Fruit fly (Drosophila melanogaster) whole organism, embryonic: ENCODE results near the gene CG15772.

Source experiments
- Aef1 ChIP-seq: fragments of 200-800 bp; sonication (Bioruptor generic); IDR thresholded peaks from 3 replicates; pipeline ENCODE4 v1.3.6; 2022; ENCODE audit warnings: missing biosample characterization, missing genetic modification characterization
- Antp ChIP-seq: fragments of 200-800 bp; sonication (Bioruptor generic); optimal IDR thresholded peaks from 3 replicates; lab custom pipeline; 2016; ENCODE audit warnings: missing biosample characterization, missing genetic modification characterization
- CG1024 ChIP-seq: fragments of 200-800 bp; sonication (Bioruptor generic); IDR thresholded peaks from 2 replicates; pipeline ENCODE4 v1.3.6; 2022; ENCODE audit warnings: missing biosample characterization, missing genetic modification characterization
- CG10267 ChIP-seq: fragments of 200-800 bp; sonication (Bioruptor generic); optimal IDR thresholded peaks from 2 replicates; lab custom pipeline; 2018; ENCODE audit warnings: missing biosample characterization, mild to moderate bottlenecking, missing genetic modification characterization, moderate library complexity
- CG11093 ChIP-seq: fragments of 200-800 bp; sonication (Bioruptor generic); IDR thresholded peaks from 3 replicates; pipeline ENCODE4 v1.3.6; 2022; ENCODE audit warnings: missing biosample characterization, missing genetic modification characterization
- CG12659 ChIP-seq: fragments of 200-800 bp; sonication (Bioruptor generic); optimal IDR thresholded peaks from 3 replicates; lab custom pipeline; 2017; ENCODE audit warnings: mild to moderate bottlenecking, missing biosample characterization, missing genetic modification reagents, missing genetic modification characterization
- CG13624 ChIP-seq: fragments of 200-800 bp; sonication (Bioruptor generic); optimal IDR thresholded peaks from 2 replicates; lab custom pipeline; 2016; ENCODE audit warnings: missing biosample characterization, missing genetic modification characterization
- CG17359 ChIP-seq: fragments of 200-800 bp; sonication (Bioruptor generic); optimal IDR thresholded peaks from 3 replicates; lab custom pipeline; 2018; ENCODE audit warnings: missing biosample characterization, mild to moderate bottlenecking, missing genetic modification characterization, moderate library complexity
- CG17612 ChIP-seq: fragments of 200-800 bp; sonication (Bioruptor generic); IDR thresholded peaks from 2 replicates; pipeline ENCODE4 v1.3.6; 2022; ENCODE audit warnings: missing biosample characterization, missing genetic modification characterization
- CG2202 ChIP-seq: fragments of 200-800 bp; sonication (Bioruptor generic); optimal IDR thresholded peaks from 2 replicates; lab custom pipeline; 2018; ENCODE audit warnings: missing biosample characterization, mild to moderate bottlenecking, missing genetic modification characterization
- CG31365 ChIP-seq: fragments of 200-800 bp; sonication (Bioruptor generic); optimal IDR thresholded peaks from 2 replicates; lab custom pipeline; 2018; ENCODE audit warnings: missing biosample characterization, mild to moderate bottlenecking, missing genetic modification characterization
- CG32532 ChIP-seq: fragments of 200-800 bp; sonication (Bioruptor generic); IDR thresholded peaks from 2 replicates; pipeline ENCODE4 v1.3.6; 2022; ENCODE audit warnings: missing biosample characterization, missing genetic modification characterization
- CG32767 ChIP-seq: fragments of 200-800 bp; sonication (Bioruptor generic); IDR thresholded peaks from 2 replicates; pipeline ENCODE4 v1.3.6; 2022; ENCODE audit warnings: missing biosample characterization, missing genetic modification characterization
- CG3838 ChIP-seq: fragments of 200-800 bp; sonication (Bioruptor generic); optimal IDR thresholded peaks from 3 replicates; lab custom pipeline; 2016; ENCODE audit warnings: missing biosample characterization, missing genetic modification characterization
- CG3847 ChIP-seq: fragments of 200-800 bp; sonication (Bioruptor generic); IDR thresholded peaks from 2 replicates; pipeline ENCODE4 v1.3.6; 2022; ENCODE audit warnings: missing biosample characterization, missing genetic modification characterization
- CG6175 ChIP-seq: fragments of 200-800 bp; sonication (Bioruptor generic); IDR thresholded peaks from 3 replicates; pipeline ENCODE4 v1.3.6; 2022; ENCODE audit warnings: missing biosample characterization, missing genetic modification characterization
- CG6689 ChIP-seq: fragments of 200-800 bp; sonication (Bioruptor generic); IDR thresholded peaks from 2 replicates; pipeline ENCODE4 v1.3.6; 2022; ENCODE audit warnings: missing biosample characterization, missing genetic modification characterization
- CG8359 ChIP-seq: fragments of 200-800 bp; sonication (Bioruptor generic); optimal IDR thresholded peaks from 2 replicates; lab custom pipeline; 2017; ENCODE audit warnings: missing biosample characterization, mild to moderate bottlenecking, missing genetic modification characterization, borderline replicate concordance
- CG8388 ChIP-seq: fragments of 200-800 bp; sonication (Bioruptor generic); optimal IDR thresholded peaks from 2 replicates; lab custom pipeline; 2019; ENCODE audit warnings: missing biosample characterization, mild to moderate bottlenecking, missing genetic modification characterization, moderate library complexity
- CG8478 ChIP-seq: fragments of >200 bp; optimal IDR thresholded peaks from 2 replicates; lab custom pipeline; 2018
- CG9437 ChIP-seq: fragments of 200-800 bp; sonication (Bioruptor generic); optimal IDR thresholded peaks from 2 replicates; lab custom pipeline; 2018; ENCODE audit warnings: missing biosample characterization, mild to moderate bottlenecking, missing genetic modification characterization
- CTCF ChIP-seq: fragments of 200-800 bp; sonication (Bioruptor generic); optimal IDR thresholded peaks from 2 replicates; lab custom pipeline; 2017; ENCODE audit warnings: missing biosample characterization, mild to moderate bottlenecking, missing genetic modification characterization, moderate library complexity
- Dip2 ChIP-seq: fragments of 200-800 bp; sonication (Bioruptor generic); IDR thresholded peaks from 2 replicates; pipeline ENCODE4 v1.3.6; 2022; ENCODE audit warnings: missing biosample characterization, missing genetic modification characterization
- ERR ChIP-seq: fragments of 200-800 bp; sonication (Bioruptor generic); optimal IDR thresholded peaks from 2 replicates; lab custom pipeline; 2016; ENCODE audit warnings: missing biosample characterization, missing genetic modification characterization
- Gug ChIP-seq: fragments of 200-800 bp; sonication (Bioruptor generic); IDR thresholded peaks from 4 replicates; pipeline ENCODE4 v1.3.6; 2022; ENCODE audit warnings: missing biosample characterization, missing genetic modification characterization
- HLH54F ChIP-seq: fragments of 200-800 bp; sonication (Bioruptor generic); optimal IDR thresholded peaks from 3 replicates; lab custom pipeline; 2016; ENCODE audit warnings: missing biosample characterization, missing genetic modification characterization
- Hr78 ChIP-seq, 2 experiments: fragments of 200-800 bp in 1 of 2; fragments of >200 bp in 1 of 2; sonication (Bioruptor generic) in 1 of 2; optimal IDR thresholded peaks; 2 replicates each; lab custom pipeline; 2017 to 2019; ENCODE audit warnings: missing biosample characterization in 2 of 2, missing genetic modification characterization in 2 of 2, mild to moderate bottlenecking in 1 of 2, moderate library complexity in 1 of 2
- MTF-1 ChIP-seq: fragments of 200-800 bp; sonication (Bioruptor generic); optimal IDR thresholded peaks from 2 replicates; lab custom pipeline; 2018; ENCODE audit warnings: missing biosample characterization, mild to moderate bottlenecking, missing genetic modification characterization, borderline replicate concordance
- Opbp ChIP-seq: fragments of 200-800 bp; sonication (Bioruptor generic); IDR thresholded peaks from 3 replicates; pipeline ENCODE4 v1.3.6; 2022; ENCODE audit warnings: missing biosample characterization, missing genetic modification characterization; ENCODE audit not compliant: partially characterized antibody
- PHDP ChIP-seq: fragments of 200-800 bp; sonication (Bioruptor generic); optimal IDR thresholded peaks from 3 replicates; lab custom pipeline; 2018; ENCODE audit warnings: missing biosample characterization, mild to moderate bottlenecking, missing genetic modification characterization, moderate library complexity
- Tbp ChIP-seq: fragments of >200 bp; optimal IDR thresholded peaks from 2 replicates; lab custom pipeline; 2018; ENCODE audit warnings: missing biosample characterization, missing genetic modification characterization
- bbx ChIP-seq: fragments of 200-800 bp; sonication (Bioruptor generic); IDR thresholded peaks from 2 replicates; pipeline ENCODE4 v1.3.6; 2022; ENCODE audit warnings: missing biosample characterization, missing genetic modification characterization; ENCODE audit not compliant: partially characterized antibody
- bcd ChIP-seq: fragments of 200-800 bp; sonication (Bioruptor generic); optimal IDR thresholded peaks from 2 replicates; lab custom pipeline; 2017; ENCODE audit warnings: missing biosample characterization, mild to moderate bottlenecking, missing genetic modification characterization
- bowl ChIP-seq: fragments of 200-800 bp; sonication (Bioruptor generic); IDR thresholded peaks from 2 replicates; pipeline ENCODE4 v1.3.6; 2022; ENCODE audit warnings: missing biosample characterization, missing genetic modification characterization
- chinmo ChIP-seq: fragments of 200-800 bp; sonication (Bioruptor generic); IDR thresholded peaks from 4 replicates; pipeline ENCODE4 v1.3.6; 2022; ENCODE audit warnings: missing biosample characterization, missing genetic modification characterization; ENCODE audit not compliant: partially characterized antibody
- crol ChIP-seq: fragments of 200-800 bp; sonication (Bioruptor generic); IDR thresholded peaks from 2 replicates; pipeline ENCODE4 v1.3.6; 2022; ENCODE audit warnings: missing biosample characterization, missing genetic modification characterization
- dan ChIP-seq: fragments of 200-800 bp; sonication (Bioruptor generic); IDR thresholded peaks from 2 replicates; pipeline ENCODE4 v1.3.6; 2022; ENCODE audit warnings: missing biosample characterization, missing genetic modification characterization
- gcm ChIP-seq: fragments of 200-800 bp; sonication (Bioruptor generic); optimal IDR thresholded peaks from 2 replicates; lab custom pipeline; 2019; ENCODE audit warnings: missing biosample characterization, mild to moderate bottlenecking, missing genetic modification characterization, moderate library complexity
- her ChIP-seq: fragments of 200-800 bp; sonication (Bioruptor generic); optimal IDR thresholded peaks from 2 replicates; lab custom pipeline; 2016; ENCODE audit warnings: missing biosample characterization, missing genetic modification characterization
- kni ChIP-seq: fragments of 200-800 bp; sonication (Bioruptor generic); optimal IDR thresholded peaks from 3 replicates; lab custom pipeline; 2017; ENCODE audit warnings: mild to moderate bottlenecking, missing biosample characterization, missing genetic modification reagents, missing genetic modification characterization
- peb ChIP-seq: fragments of 200-800 bp; sonication (Bioruptor generic); IDR thresholded peaks from 2 replicates; pipeline ENCODE4 v1.3.6; 2022; ENCODE audit warnings: missing biosample characterization, missing genetic modification characterization
- ro ChIP-seq: fragments of 200-800 bp; sonication (Bioruptor generic); IDR thresholded peaks from 2 replicates; pipeline ENCODE4 v1.3.6; 2022; ENCODE audit warnings: missing biosample characterization, missing genetic modification characterization
- run ChIP-seq: fragments of 200-800 bp; sonication (Bioruptor generic); optimal IDR thresholded peaks from 3 replicates; lab custom pipeline; 2018; ENCODE audit warnings: missing biosample characterization, mild to moderate bottlenecking, missing genetic modification characterization
- salm ChIP-seq: fragments of 200-800 bp; sonication (Bioruptor generic); optimal IDR thresholded peaks from 2 replicates; lab custom pipeline; 2018; ENCODE audit warnings: missing biosample characterization, mild to moderate bottlenecking, missing genetic modification characterization
- sim ChIP-seq: fragments of 200-800 bp; sonication (Bioruptor generic); IDR thresholded peaks from 2 replicates; pipeline ENCODE4 v1.3.6; 2022; ENCODE audit warnings: missing biosample characterization, missing genetic modification characterization
- tin ChIP-seq: fragments of 200-800 bp; sonication (Bioruptor generic); optimal IDR thresholded peaks from 3 replicates; lab custom pipeline; 2016; ENCODE audit warnings: missing biosample characterization, missing genetic modification characterization
- tll ChIP-seq, 2 experiments: fragments of 200-800 bp in 1 of 2; fragments of >200 bp in 1 of 2; sonication (Bioruptor generic) in 1 of 2; optimal IDR thresholded peaks; 2 replicates each; lab custom pipeline; 2017 to 2019; ENCODE audit warnings: missing biosample characterization in 2 of 2, missing genetic modification characterization in 2 of 2, mild to moderate bottlenecking in 1 of 2, moderate library complexity in 1 of 2
- unc-4 ChIP-seq: fragments of 200-800 bp; sonication (Bioruptor generic); IDR thresholded peaks from 2 replicates; pipeline ENCODE4 v1.3.6; 2022; ENCODE audit warnings: missing biosample characterization, missing genetic modification characterization; ENCODE audit not compliant: partially characterized antibody
- yki ChIP-seq: fragments of >200 bp; optimal IDR thresholded peaks from 3 replicates; lab custom pipeline; 2018
- zen2 ChIP-seq: fragments of 200-800 bp; sonication (Bioruptor generic); IDR thresholded peaks from 3 replicates; pipeline ENCODE4 v1.3.6; 2022; ENCODE audit warnings: missing biosample characterization, missing genetic modification characterization; ENCODE audit not compliant: partially characterized antibody

CG15772 gene

dm6 chrX:5735268-5735941 lies 16.6 kb upstream of the CG15772 start (continued):
- TF ChIP-seq unc-4 (no peak), CG31365 (peak; percentile 7), zen2 (GFP tag; lab: Robert Waterston, UW) (no peak), Tbp (no peak), CG3847 (peak; percentile 72), CG8478 (no peak), gcm (GFP tag; lab: Kevin White, UChicago) (peak; percentile 76), yki (lab: Kevin White, UChicago) (no peak), bcd (GFP tag; lab: Kevin White, UChicago) (peak; percentile 18), chinmo (GFP tag; lab: Robert Waterston, UW) (no peak), ERR (peak; percentile 33), Hr78 (GFP tag; optimal IDR thresholded peaks at IDR 0.05; lab: Kevin White, UChicago) (peak in 1 of 2 experiments; percentile 33), kni (GFP tag; lab: Kevin White, UChicago) (no peak), tin (GFP tag; lab: Kevin White, UChicago) (peak; percentile 61), CG17359 (peak; percentile 82), CG3838 (GFP tag; lab: Kevin White, UChicago) (peak; percentile 19), Dip2 (GFP tag; lab: Robert Waterston, UW) (no peak), CG2202 (tag; lab: Kevin White, UChicago) (peak; percentile 30), Antp (GFP tag; lab: Kevin White, UChicago) (peak; percentile 43), sim (GFP tag; lab: Robert Waterston, UW) (no peak), CTCF (GFP tag; lab: Kevin White, UChicago) (no peak), HLH54F (peak; percentile 40), run (tag; lab: Kevin White, UChicago) (peak; percentile 25), CG17612 (GFP tag; lab: Robert Waterston, UW) (peak; percentile 15; the same call in 1 of the 2 replicates), tll (GFP tag; optimal IDR thresholded peaks at IDR 0.05; lab: Kevin White, UChicago) (no peak), CG9437 (GFP tag; lab: Kevin White, UChicago) (peak; percentile 46), MTF-1 (no peak), CG6689 (peak; percentile 83), CG12659 (GFP tag; lab: Kevin White, UChicago) (peak; percentile 62), Gug (GFP tag; lab: Robert Waterston, UW) (peak; percentile 52; the same call in 2 of the 4 replicates), salm (tag; lab: Kevin White, UChicago) (peak; percentile 48), PHDP (tag; lab: Kevin White, UChicago) (peak; percentile 83), CG13624 (GFP tag; lab: Kevin White, UChicago) (peak; percentile 49), crol (GFP tag; lab: Robert Waterston, UW) (peak; percentile 29; the same call in 1 of the 2 replicates), bbx (GFP tag; lab: Robert Waterston, UW) (no peak), ro (GFP tag; lab: Robert Waterston, UW) (0 out of 2 replicates have a peak, but pooled peaks have one; percentile 13), her (GFP tag; lab: Kevin White, UChicago) (no peak), CG32532 (peak; percentile 82), CG10267 (tag; lab: Kevin White, UChicago) (peak; percentile 53), CG8388 (GFP tag; lab: Kevin White, UChicago) (peak; percentile 72), CG11093 (GFP tag; lab: Robert Waterston, UW) (peak; percentile 41; the same call in 1 of the 3 replicates), peb (GFP tag; lab: Robert Waterston, UW) (peak; percentile 51), bowl (GFP tag; lab: Robert Waterston, UW) (no peak), CG32767 (GFP tag; lab: Robert Waterston, UW) (no peak), dan (GFP tag; lab: Robert Waterston, UW) (0 out of 2 replicates have a peak, but pooled peaks have one; percentile 30), CG6175 (GFP tag; lab: Robert Waterston, UW) (0 out of 3 replicates have a peak, but pooled peaks have one; percentile 25), CG1024 (GFP tag; lab: Robert Waterston, UW) (peak; percentile 48; the same call in 1 of the 2 replicates), Opbp (GFP tag; lab: Robert Waterston, UW) (no peak), Aef1 (GFP tag; lab: Robert Waterston, UW) (peak; percentile 64), CG8359 (GFP tag; lab: Kevin White, UChicago) (peak; percentile 21)
